Fruit fly (Drosophila melanogaster): ENCODE measurements around the gene CG31809.
A peak's percentile ranks its signal among the peaks of the same experiment; 100 is the strongest.

DNA sequence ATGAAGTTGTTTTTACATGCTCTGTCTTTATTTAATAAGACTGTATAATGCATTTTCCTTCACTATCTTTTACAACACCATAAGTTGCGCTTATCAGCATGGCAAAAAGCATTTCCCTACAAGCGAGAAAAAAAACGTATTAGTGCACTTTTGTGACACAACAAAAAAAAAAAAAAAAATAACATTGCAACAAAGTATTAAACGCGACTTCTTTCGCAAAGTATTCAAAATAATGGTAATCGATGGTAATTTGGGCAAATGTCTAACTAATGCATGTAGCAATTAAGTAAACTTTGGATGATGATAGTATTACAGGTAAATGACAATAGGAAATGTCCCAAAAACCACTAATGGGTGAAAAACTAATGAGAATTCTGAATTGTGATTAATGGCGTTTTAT lies 10.6 kb downstream of the CG31809 start:
- no peak for TF ChIP-seq CG33017 (tag; optimal IDR thresholded peaks at IDR 0.05)
- TF ChIP-seq kay (GFP tag; ENCODE audit: borderline replicate concordance), result peak; percentile 87
- TF ChIP-seq ovo (GFP tag; optimal IDR thresholded peaks at IDR 0.05), result no peak
- no peak for TF ChIP-seq CG14711 (tag; optimal IDR thresholded peaks at IDR 0.05)
- TF ChIP-seq tj (GFP tag; optimal IDR thresholded peaks at IDR 0.05), result no peak
- no peak for TF ChIP-seq bab1 (GFP tag; optimal IDR thresholded peaks at IDR 0.05)
- no peak for TF ChIP-seq Clk (GFP tag; optimal IDR thresholded peaks at IDR 0.05)
- TF ChIP-seq toe (GFP tag; optimal IDR thresholded peaks at IDR 0.05), result no peak
- no peak for TF ChIP-seq CG1620 (GFP tag; optimal IDR thresholded peaks at IDR 0.05)
- TF ChIP-seq Hr96 (GFP tag; optimal IDR thresholded peaks at IDR 0.05), result no peak
- no peak for TF ChIP-seq Crg-1 (GFP tag; optimal IDR thresholded peaks at IDR 0.05)
- TF ChIP-seq Mnt (GFP tag; optimal IDR thresholded peaks at IDR 0.05), result no peak
- TF ChIP-seq CG5204 (GFP tag; optimal IDR thresholded peaks at IDR 0.05), result no peak
